Worm (Caenorhabditis elegans) whole organism, young adult: ENCODE measurements around the gene B0244.4.

Experiments used
- C06A6.2 ChIP-seq: fragments of 200-800 bp; sonication (Bioruptor generic); conservative IDR thresholded peaks from 2 replicates; pipeline ENCODE4 v1.3.6; 2022; ENCODE audit warnings: missing genetic modification characterization, missing compliant biosample characterization
- F10E7.11 ChIP-seq: sonication (generic microtip); optimal IDR thresholded peaks from 2 replicates; lab custom pipeline; 2017; ENCODE audit warnings: mild to moderate bottlenecking, missing genetic modification characterization, moderate library complexity, missing compliant biosample characterization
- F33H1.4 ChIP-seq: fragments of 200-800 bp; sonication (Bioruptor generic); IDR thresholded peaks from 2 replicates; pipeline ENCODE4 v1.3.6; 2022; ENCODE audit warnings: missing genetic modification reagents, missing genetic modification characterization, missing compliant biosample characterization
- F49E8.2 ChIP-seq: sonication (generic microtip); optimal IDR thresholded peaks from 3 replicates; lab custom pipeline; 2017; ENCODE audit warnings: missing genetic modification characterization, mild to moderate bottlenecking, missing compliant biosample characterization, antibody characterized with exemption, moderate library complexity; ENCODE audit not compliant: insufficient read depth
- F55B11.4 ChIP-seq: sonication (generic microtip); optimal IDR thresholded peaks from 2 replicates; lab custom pipeline; 2016; ENCODE audit warnings: missing compliant biosample characterization, missing genetic modification characterization, borderline replicate concordance; ENCODE audit not compliant: insufficient read depth
- T26A5.8 ChIP-seq: sonication (generic microtip); optimal IDR thresholded peaks from 2 replicates; lab custom pipeline; 2016; ENCODE audit warnings: missing genetic modification characterization, missing compliant biosample characterization
- Y53G8AR.9 ChIP-seq: fragments of 200-800 bp; sonication (Bioruptor generic); conservative IDR thresholded peaks from 2 replicates; pipeline ENCODE4 v1.3.6; 2022; ENCODE audit warnings: missing genetic modification reagents, missing genetic modification characterization, missing compliant biosample characterization
- Y56A3A.18 ChIP-seq: fragments of 200-800 bp; sonication (Bioruptor generic); IDR thresholded peaks from 2 replicates; pipeline ENCODE4 v1.3.6; 2022; ENCODE audit warnings: missing genetic modification reagents, missing genetic modification characterization, missing compliant biosample characterization
- ama-1 ChIP-seq, 3 experiments: fragments of 150-350 bp in 1 of 3; sonication (generic microtip) in 2 of 3; optimal IDR thresholded peaks; 2 replicates each; lab custom pipeline; 2014 to 2018; ENCODE audit warnings: missing biosample characterization in 2 of 3, missing genetic modification characterization in 2 of 3, missing genetic modification reagents in 2 of 3
- atf-7 ChIP-seq: sonication (generic microtip); optimal IDR thresholded peaks from 2 replicates; lab custom pipeline; 2017; ENCODE audit warnings: mild to moderate bottlenecking, missing genetic modification characterization, missing compliant biosample characterization
- bed-2 ChIP-seq: fragments of 200-800 bp; sonication (Bioruptor generic); IDR thresholded peaks from 2 replicates; pipeline ENCODE4 v1.3.6; 2022; ENCODE audit warnings: missing genetic modification reagents, missing genetic modification characterization, missing compliant biosample characterization
- ccch-3 ChIP-seq: fragments of 200-800 bp; sonication (Bioruptor generic); optimal IDR thresholded peaks from 2 replicates; lab custom pipeline; 2018; ENCODE audit warnings: mild to moderate bottlenecking, missing genetic modification characterization, missing compliant biosample characterization
- cebp-2 ChIP-seq: fragments of 200-800 bp; sonication (Bioruptor generic); IDR thresholded peaks from 2 replicates; pipeline ENCODE4 v1.3.6; 2022; ENCODE audit warnings: missing genetic modification characterization, missing compliant biosample characterization
- chd-7 ChIP-seq: sonication (generic microtip); optimal IDR thresholded peaks from 2 replicates; lab custom pipeline; 2016; ENCODE audit warnings: mild to moderate bottlenecking, missing genetic modification characterization, moderate library complexity, missing compliant biosample characterization
- dpl-1 ChIP-seq: fragments of 150-350 bp; optimal IDR thresholded peaks from 2 replicates; lab custom pipeline; 2014; ENCODE audit warnings: missing biosample characterization, missing genetic modification reagents, missing genetic modification characterization
- efl-1 ChIP-seq: fragments of 150-350 bp; optimal IDR thresholded peaks from 2 replicates; lab custom pipeline; 2014; ENCODE audit warnings: missing biosample characterization, missing genetic modification reagents, missing genetic modification characterization
- egl-44 ChIP-seq: fragments of 200-800 bp; sonication (Bioruptor generic); IDR thresholded peaks from 2 replicates; pipeline ENCODE4 v1.3.6; 2022; ENCODE audit warnings: missing genetic modification reagents, missing genetic modification characterization, missing compliant biosample characterization
- ekl-4 ChIP-seq: fragments of 200-800 bp; sonication (Bioruptor generic); IDR thresholded peaks from 2 replicates; pipeline ENCODE4 v1.3.6; 2022; ENCODE audit warnings: missing genetic modification reagents, missing genetic modification characterization, missing compliant biosample characterization
- fkh-3 ChIP-seq: sonication (generic microtip); optimal IDR thresholded peaks from 2 replicates; lab custom pipeline; 2016; ENCODE audit warnings: mild to moderate bottlenecking, missing genetic modification characterization, missing compliant biosample characterization
- him-1 ChIP-seq: sonication (generic microtip); optimal IDR thresholded peaks from 2 replicates; lab custom pipeline; 2016; ENCODE audit warnings: missing genotype, missing genetic modification reagents, missing genetic modification characterization, missing compliant biosample characterization
- hlh-12 ChIP-seq: sonication (generic microtip); optimal IDR thresholded peaks from 2 replicates; lab custom pipeline; 2016; ENCODE audit warnings: missing genetic modification characterization, missing compliant biosample characterization
- hrde-1 ChIP-seq: sonication (generic microtip); optimal IDR thresholded peaks from 2 replicates; lab custom pipeline; 2016; ENCODE audit warnings: missing genetic modification characterization, mild to moderate bottlenecking, missing compliant biosample characterization, moderate library complexity, missing genotype, missing genetic modification reagents, borderline replicate concordance
- hsf-1 ChIP-seq: fragments of 200-800 bp; sonication (Bioruptor generic); IDR thresholded peaks from 2 replicates; pipeline ENCODE4 v1.3.6; 2022; ENCODE audit warnings: missing genetic modification reagents, missing genetic modification characterization, missing compliant biosample characterization
- let-526 ChIP-seq: fragments of 200-800 bp; sonication (Bioruptor generic); IDR thresholded peaks from 2 replicates; pipeline ENCODE4 v1.3.6; 2022; ENCODE audit warnings: missing genetic modification reagents, missing genetic modification characterization, missing compliant biosample characterization
- lin-26 ChIP-seq: fragments of 200-800 bp; sonication (Bioruptor generic); IDR thresholded peaks from 2 replicates; pipeline ENCODE4 v1.3.6; 2022; ENCODE audit warnings: missing genetic modification reagents, missing genetic modification characterization, missing compliant biosample characterization
- lin-40 ChIP-seq: sonication (generic microtip); optimal IDR thresholded peaks from 2 replicates; lab custom pipeline; 2016; ENCODE audit warnings: missing genetic modification characterization, mild to moderate bottlenecking, missing compliant biosample characterization, missing genotype, missing genetic modification reagents
- lir-1 ChIP-seq: fragments of 200-800 bp; sonication (Bioruptor generic); conservative IDR thresholded peaks from 2 replicates; pipeline ENCODE4 v1.3.6; 2022; ENCODE audit warnings: missing genetic modification reagents, missing genetic modification characterization, missing compliant biosample characterization
- lsl-1 ChIP-seq: fragments of 200-800 bp; sonication (Bioruptor generic); optimal IDR thresholded peaks from 2 replicates; lab custom pipeline; 2018; ENCODE audit warnings: mild to moderate bottlenecking, missing genetic modification characterization, moderate library complexity, missing compliant biosample characterization
- madf-10 ChIP-seq: sonication (generic microtip); optimal IDR thresholded peaks from 2 replicates; lab custom pipeline; 2016; ENCODE audit warnings: mild to moderate bottlenecking, missing genetic modification characterization, missing compliant biosample characterization
- mes-4 ChIP-seq: sonication (generic microtip); optimal IDR thresholded peaks from 2 replicates; lab custom pipeline; 2016; ENCODE audit warnings: missing genotype, missing genetic modification characterization, missing compliant biosample characterization
- mxl-1 ChIP-seq: sonication (generic microtip); optimal IDR thresholded peaks from 2 replicates; lab custom pipeline; 2016; ENCODE audit warnings: missing genetic modification characterization, missing compliant biosample characterization
- nfyb-1 ChIP-seq: fragments of 200-800 bp; sonication (Bioruptor generic); IDR thresholded peaks from 2 replicates; pipeline ENCODE4 v1.3.6; 2022; ENCODE audit warnings: missing genetic modification reagents, missing genetic modification characterization, missing compliant biosample characterization
- rec-8 ChIP-seq, 2 experiments: sonication (generic microtip); optimal IDR thresholded peaks; 2 replicates each; lab custom pipeline; 2016; ENCODE audit warnings: mild to moderate bottlenecking in 2 of 2, missing genetic modification characterization in 2 of 2, missing genetic modification reagents in 2 of 2, missing genotype in 2 of 2, missing biosample characterization in 1 of 2, missing compliant biosample characterization in 1 of 2, moderate library complexity in 1 of 2
- repo-1 ChIP-seq: sonication (generic microtip); optimal IDR thresholded peaks from 2 replicates; lab custom pipeline; 2017; ENCODE audit warnings: mild to moderate bottlenecking, missing genetic modification characterization, missing compliant biosample characterization
- snpc-4 ChIP-seq, 5 experiments: fragments of 150-350 bp in 1 of 5; sonication (generic microtip) in 4 of 5; optimal IDR thresholded peaks; 2 replicates each; lab custom pipeline; 2014 to 2018; ENCODE audit warnings: missing genetic modification characterization in 5 of 5, missing biosample characterization in 3 of 5, antibody characterized with exemption in 2 of 5, mild to moderate bottlenecking in 2 of 5, missing compliant biosample characterization in 2 of 5, missing genotype in 2 of 5, moderate library complexity in 2 of 5, missing genetic modification reagents in 1 of 5
- tbp1 ChIP-seq: fragments of 200-800 bp; sonication (Bioruptor generic); optimal IDR thresholded peaks from 2 replicates; lab custom pipeline; 2018; ENCODE audit warnings: mild to moderate bottlenecking, missing genetic modification characterization, missing compliant biosample characterization
- unc-130 ChIP-seq: sonication (generic microtip); optimal IDR thresholded peaks from 2 replicates; lab custom pipeline; 2016; ENCODE audit warnings: missing genetic modification reagents, missing genetic modification characterization, missing compliant biosample characterization
- ztf-26 ChIP-seq: sonication (generic microtip); optimal IDR thresholded peaks from 2 replicates; lab custom pipeline; 2017; ENCODE audit warnings: missing genetic modification characterization, missing compliant biosample characterization

Gene B0244.4

DNA sequence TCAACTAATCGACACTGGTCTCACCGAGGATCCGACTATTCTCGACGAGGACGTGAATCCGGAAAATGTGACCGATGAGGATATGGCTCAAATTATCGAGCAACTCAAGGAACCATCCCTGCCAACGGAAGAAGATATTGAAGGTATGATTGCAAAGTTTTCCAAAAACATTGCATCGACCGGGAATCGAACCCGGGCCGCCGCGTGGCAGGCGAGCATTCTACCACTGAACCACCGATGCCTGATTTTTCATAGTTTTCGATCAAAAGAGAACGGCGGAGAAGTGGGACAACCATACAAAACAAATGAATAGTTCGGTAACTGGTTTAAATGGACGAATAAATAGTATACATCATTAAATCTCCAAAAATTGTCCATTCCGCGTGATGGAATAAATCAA is 14.6 kb downstream of the B0244.4 start (continued):
- TF ChIP-seq snpc-4 (GFP tag; optimal IDR thresholded peaks at IDR 0.05; lab: Kevin White, UChicago) (peak; percentile 44), snpc-4 (tag; optimal IDR thresholded peaks at IDR 0.05; lab: Kevin White, UChicago) (peak in 3 of 4 experiments; percentile 43 to 54 (median 52)), ccch-3 (GFP tag; lab: Kevin White, UChicago) (no peak), F33H1.4 (GFP tag; lab: Robert Waterston, UW) (peak; percentile 42), repo-1 (tag; lab: Kevin White, UChicago) (no peak), F55B11.4 (no peak), ztf-26 (tag; lab: Kevin White, UChicago) (no peak), C06A6.2 (GFP tag; lab: Robert Waterston, UW) (no peak; the same call in 1 of the 2 replicates), T26A5.8 (no peak), hrde-1 (tag; lab: Kevin White, UChicago) (peak; percentile 21), hlh-12 (no peak), nfyb-1 (GFP tag; lab: Robert Waterston, UW) (peak; percentile 68), mxl-1 (no peak), ekl-4 (no peak), unc-130 (GFP tag; lab: Kevin White, UChicago) (no peak), let-526 (GFP tag; lab: Robert Waterston, UW) (no peak), him-1 (tag; lab: Kevin White, UChicago) (peak; percentile 78), cebp-2 (no peak), tbp1 (GFP tag; lab: Kevin White, UChicago) (peak; percentile 90), efl-1 (GFP tag; lab: Kevin White, UChicago) (no peak), egl-44 (no peak; the same call in 1 of the 2 replicates), chd-7 (tag; lab: Kevin White, UChicago) (peak; percentile 71), mes-4 (no peak), lsl-1 (GFP tag; lab: Kevin White, UChicago) (peak; percentile 51), lin-40 (no peak), lin-26 (GFP tag; lab: Robert Waterston, UW) (peak; percentile 92), madf-10 (peak; percentile 48), F49E8.2 (tag; lab: Kevin White, UChicago) (peak; percentile 65), fkh-3 (tag; lab: Kevin White, UChicago) (no peak), F10E7.11 (tag; lab: Kevin White, UChicago) (no peak), rec-8 (tag; optimal IDR thresholded peaks at IDR 0.05; lab: Kevin White, UChicago) (peak in 1 of 2 experiments; percentile 43), lir-1 (GFP tag; lab: Robert Waterston, UW) (no peak), dpl-1 (no peak), bed-2 (GFP tag; lab: Robert Waterston, UW) (no peak)

DNA sequence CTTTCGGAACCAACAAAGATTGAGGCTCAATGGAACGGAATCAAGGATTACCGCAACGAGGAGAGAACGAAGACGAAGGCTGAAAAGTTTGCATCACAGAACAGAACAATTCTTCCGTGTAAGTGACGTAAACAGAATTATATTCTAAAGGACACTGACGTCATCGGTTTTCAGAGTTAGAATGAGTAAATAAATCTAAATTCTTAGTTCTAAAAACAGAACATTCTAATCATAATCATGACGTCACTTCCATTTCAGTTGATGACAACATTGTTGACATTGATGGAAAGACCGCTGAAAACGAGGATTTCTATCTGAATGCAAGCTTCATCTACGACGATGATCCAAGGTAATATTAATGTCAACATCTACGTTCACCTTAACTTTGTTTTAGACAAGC is 16.7 kb downstream of the B0244.4 start:
- peak; percentile 43 for TF ChIP-seq atf-7
- TF ChIP-seq ccch-3 (GFP tag; lab: Kevin White, UChicago) = no peak
- no peak for TF ChIP-seq hsf-1
- no peak for TF ChIP-seq ekl-4
- no peak for TF ChIP-seq him-1 (tag; lab: Kevin White, UChicago)
- no peak for TF ChIP-seq Y56A3A.18
- TF ChIP-seq ztf-26 (tag; lab: Kevin White, UChicago) = no peak
- no peak for TF ChIP-seq Y53G8AR.9
- TF ChIP-seq ama-1 (optimal IDR thresholded peaks at IDR 0.05; lab: Kevin White, UChicago) = no peak
- peak in 1 of 2 experiments; percentile 13 for TF ChIP-seq ama-1 (GFP tag; optimal IDR thresholded peaks at IDR 0.05; lab: Kevin White, UChicago)
- TF ChIP-seq, all 124 proteins: peak for 2
